Fruit fly (Drosophila melanogaster): ENCODE data around the gene CG14355.

dm6 chr3R:14152550-14152949, 810 bp upstream of the CG14355 start, which contains the start of gene CG42500:
- TF ChIP-seq CG11504 (tag; optimal IDR thresholded peaks at IDR 0.05) (no peak), bab2 (GFP tag; optimal IDR thresholded peaks at IDR 0.05) (no peak), CG13775 (GFP tag; optimal IDR thresholded peaks at IDR 0.05) (no peak)

Measured in whole organism, embryonic.